Worm (Caenorhabditis elegans) whole organism, L1 larva: Measurements from ENCODE around the gene srh-127.

Experiments used
- dsc-1 ChIP-seq: sonication (generic microtip); optimal IDR thresholded peaks from 2 replicates; lab custom pipeline; 2016; ENCODE audit warnings: mild to moderate bottlenecking, missing genetic modification characterization, missing compliant biosample characterization
- elt-2 ChIP-seq: sonication (generic microtip); optimal IDR thresholded peaks from 2 replicates; lab custom pipeline; 2016; ENCODE audit warnings: missing genetic modification characterization, mild to moderate bottlenecking, inconsistent platforms, missing compliant biosample characterization, missing genetic modification reagents
- irx-1 ChIP-seq: sonication (generic microtip); optimal IDR thresholded peaks from 2 replicates; lab custom pipeline; 2016; ENCODE audit warnings: missing genetic modification characterization, missing compliant biosample characterization
- lin-13 ChIP-seq: fragments of 150-350 bp; optimal IDR thresholded peaks from 2 replicates; lab custom pipeline; 2014; ENCODE audit warnings: missing biosample characterization, missing genetic modification reagents, missing genetic modification characterization
- mep-1 ChIP-seq: fragments of 150-350 bp; optimal IDR thresholded peaks from 2 replicates; lab custom pipeline; 2014; ENCODE audit warnings: missing biosample characterization, missing genetic modification characterization
- nhr-12 ChIP-seq: sonication (generic microtip); optimal IDR thresholded peaks from 2 replicates; lab custom pipeline; 2017; ENCODE audit warnings: missing biosample characterization, missing genetic modification characterization
- nhr-237 ChIP-seq: fragments of 150-350 bp; optimal IDR thresholded peaks from 2 replicates; lab custom pipeline; 2014; ENCODE audit warnings: missing biosample characterization, missing genetic modification characterization
- nhr-76 ChIP-seq: sonication (generic microtip); optimal IDR thresholded peaks from 2 replicates; lab custom pipeline; 2017; ENCODE audit warnings: missing biosample characterization, missing genetic modification characterization
- nhr-84 ChIP-seq: sonication (generic microtip); optimal IDR thresholded peaks from 2 replicates; lab custom pipeline; 2017; ENCODE audit warnings: missing biosample characterization, missing genetic modification characterization
- sptf-1 ChIP-seq: fragments of 150-350 bp; optimal IDR thresholded peaks from 2 replicates; lab custom pipeline; 2014; ENCODE audit warnings: missing biosample characterization, missing genetic modification characterization
- unc-62 ChIP-seq: fragments of 150-350 bp; optimal IDR thresholded peaks from 2 replicates; lab custom pipeline; 2014; ENCODE audit warnings: missing biosample characterization, missing genetic modification reagents, missing genetic modification characterization
- ztf-4 ChIP-seq: fragments of 150-350 bp; optimal IDR thresholded peaks from 2 replicates; lab custom pipeline; 2014; ENCODE audit warnings: missing biosample characterization, missing genetic modification characterization

DNA sequence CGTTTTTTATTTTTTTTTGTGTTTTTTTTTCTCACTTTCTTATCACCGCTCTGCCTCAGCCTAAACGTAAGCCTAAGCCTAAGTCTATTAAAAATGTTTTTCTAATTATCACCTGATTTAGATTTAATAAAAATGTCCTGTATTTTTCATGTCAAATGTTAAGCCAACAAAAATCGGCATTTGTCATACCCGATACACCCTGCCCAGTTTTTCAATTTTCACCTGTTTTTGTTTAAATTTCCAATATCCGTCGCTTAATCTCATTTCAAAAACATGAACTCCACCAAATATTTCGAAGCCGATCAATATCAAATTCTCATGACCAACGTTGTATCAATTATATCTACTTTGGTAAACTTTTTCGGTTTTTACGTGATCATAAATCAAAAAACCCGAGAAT, 38.2 kb downstream of the srh-127 start, which contains the start of gene C31B8.1:
- no peak for TF ChIP-seq irx-1 (tag; lab: Kevin White, UChicago)
- no peak for TF ChIP-seq nhr-12
- no peak for TF ChIP-seq nhr-237 (tag; lab: Kevin White, UChicago)
- no peak for TF ChIP-seq unc-62 (GFP tag; lab: Kevin White, UChicago)
- no peak for TF ChIP-seq lin-13 (GFP tag; lab: Kevin White, UChicago)
- TF ChIP-seq dsc-1 (tag; lab: Kevin White, UChicago): no peak
- no peak for TF ChIP-seq nhr-76 (tag; lab: Kevin White, UChicago)
- TF ChIP-seq sptf-1: no peak
- no peak for TF ChIP-seq ztf-4 (tag; lab: Kevin White, UChicago)
- TF ChIP-seq nhr-84: no peak
- TF ChIP-seq mep-1: no peak
- no peak for TF ChIP-seq elt-2 (tag; lab: Kevin White, UChicago)
